Worm (Caenorhabditis elegans) whole organism, L1 larva: ENCODE data around the gene fip-1.

Source experiments
- dpl-1 ChIP-seq, 3 experiments: fragments of 150-350 bp in 2 of 3; sonication (generic microtip) in 1 of 3; optimal IDR thresholded peaks; 2 replicates each; lab custom pipeline; 2014 to 2017; ENCODE audit warnings: missing biosample characterization in 3 of 3, missing genetic modification characterization in 3 of 3, missing genetic modification reagents in 3 of 3
- hlh-4 ChIP-seq: sonication (generic microtip); optimal IDR thresholded peaks from 2 replicates; lab custom pipeline; 2016; ENCODE audit warnings: mild to moderate bottlenecking, missing genetic modification characterization, missing compliant biosample characterization
- jun-1 ChIP-seq: fragments of 150-350 bp; optimal IDR thresholded peaks from 2 replicates; lab custom pipeline; 2014; ENCODE audit warnings: missing biosample characterization, missing genetic modification reagents, missing genetic modification characterization
- lin-15B ChIP-seq: fragments of 150-350 bp; sonication (generic microtip); optimal IDR thresholded peaks from 3 replicates; lab custom pipeline; 2014; ENCODE audit warnings: missing biosample characterization, missing genetic modification characterization
- nhr-12 ChIP-seq: sonication (generic microtip); optimal IDR thresholded peaks from 2 replicates; lab custom pipeline; 2017; ENCODE audit warnings: missing biosample characterization, missing genetic modification characterization
- nhr-237 ChIP-seq: fragments of 150-350 bp; optimal IDR thresholded peaks from 2 replicates; lab custom pipeline; 2014; ENCODE audit warnings: missing biosample characterization, missing genetic modification characterization
- nhr-47 ChIP-seq: sonication (generic microtip); optimal IDR thresholded peaks from 2 replicates; lab custom pipeline; 2016; ENCODE audit warnings: mild to moderate bottlenecking, missing genetic modification characterization, moderate library complexity, missing compliant biosample characterization
- nhr-84 ChIP-seq: sonication (generic microtip); optimal IDR thresholded peaks from 2 replicates; lab custom pipeline; 2017; ENCODE audit warnings: missing biosample characterization, missing genetic modification characterization
- tbx-2 ChIP-seq: sonication (generic microtip); optimal IDR thresholded peaks from 2 replicates; lab custom pipeline; 2016; ENCODE audit warnings: missing genetic modification characterization, missing compliant biosample characterization
- tlp-1 ChIP-seq: fragments of 150-350 bp; optimal IDR thresholded peaks from 2 replicates; lab custom pipeline; 2014; ENCODE audit warnings: missing biosample characterization, missing genetic modification characterization
- unc-30 ChIP-seq: sonication (generic microtip); optimal IDR thresholded peaks from 2 replicates; lab custom pipeline; 2017; ENCODE audit warnings: missing biosample characterization, missing genetic modification characterization
- unc-62 ChIP-seq: fragments of 150-350 bp; optimal IDR thresholded peaks from 2 replicates; lab custom pipeline; 2014; ENCODE audit warnings: missing biosample characterization, missing genetic modification reagents, missing genetic modification characterization

DNA sequence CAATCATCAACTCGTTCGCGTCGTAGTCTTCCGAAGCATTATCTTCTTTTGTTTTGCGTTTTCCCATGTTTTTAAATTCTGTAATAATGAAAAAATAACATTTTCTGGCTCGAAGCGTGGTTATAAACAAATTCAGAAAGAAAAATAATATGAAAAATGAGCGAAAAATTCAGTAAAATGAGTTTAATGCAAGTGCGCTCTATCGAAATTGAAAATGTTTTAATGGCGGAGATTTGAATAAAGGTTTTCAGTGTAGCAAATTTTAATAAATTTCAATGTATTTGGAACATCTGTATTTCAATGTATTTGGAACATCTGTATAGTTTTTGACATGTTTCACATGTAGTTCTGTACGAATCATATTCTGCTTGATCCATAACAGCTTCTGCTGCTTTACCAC is 25.1 kb upstream of the fip-1 start, which contains the start of gene rha-2:
- TF ChIP-seq dpl-1 (GFP tag; optimal IDR thresholded peaks at IDR 0.05; lab: Kevin White, UChicago) = peak; percentile 83 to 91 (median 88)
- TF ChIP-seq tbx-2 (tag; lab: Kevin White, UChicago) = no peak
- TF ChIP-seq lin-15B (tag; lab: Kevin White, UChicago) = peak; percentile 12
- TF ChIP-seq tlp-1 (tag; lab: Kevin White, UChicago) = no peak
- TF ChIP-seq nhr-237 (tag; lab: Kevin White, UChicago) = no peak
- no peak for TF ChIP-seq nhr-84 (tag; lab: Kevin White, UChicago)
- TF ChIP-seq unc-30 = no peak
- TF ChIP-seq hlh-4 (tag; lab: Kevin White, UChicago) = no peak
- TF ChIP-seq nhr-47 (tag; lab: Kevin White, UChicago) = peak; percentile 3
- no peak for TF ChIP-seq nhr-12 (tag; lab: Kevin White, UChicago)
- no peak for TF ChIP-seq unc-62 (GFP tag; lab: Kevin White, UChicago)
- TF ChIP-seq jun-1 (tag; lab: Kevin White, UChicago) = no peak
